Worm (Caenorhabditis elegans) whole organism, late embryonic: ENCODE data around the gene F31F4.11.

Source experiments
- C08G9.2 ChIP-seq: sonication (generic microtip); optimal IDR thresholded peaks from 2 replicates; lab custom pipeline; 2016; ENCODE audit warnings: mild to moderate bottlenecking, missing genetic modification characterization, moderate library complexity, missing compliant biosample characterization
- K09A11.1 ChIP-seq: sonication (generic microtip); optimal IDR thresholded peaks from 2 replicates; lab custom pipeline; 2017; ENCODE audit warnings: antibody characterized with exemption, mild to moderate bottlenecking, missing genetic modification characterization, missing compliant biosample characterization; ENCODE audit not compliant: insufficient read depth
- T23F11.4 ChIP-seq: fragments of 200-800 bp; sonication (Bioruptor generic); optimal IDR thresholded peaks from 2 replicates; lab custom pipeline; 2018; ENCODE audit warnings: mild to moderate bottlenecking, missing genetic modification characterization, missing compliant biosample characterization
- ahr-1 ChIP-seq: sonication (generic microtip); optimal IDR thresholded peaks from 2 replicates; lab custom pipeline; 2016; ENCODE audit warnings: missing genetic modification characterization, missing compliant biosample characterization
- ama-1 ChIP-seq: fragments of 150-350 bp; optimal IDR thresholded peaks from 2 replicates; lab custom pipeline; 2014
- ceh-19 ChIP-seq: fragments of 200-800 bp; sonication (Bioruptor generic); optimal IDR thresholded peaks from 2 replicates; lab custom pipeline; 2018; ENCODE audit warnings: mild to moderate bottlenecking, missing genetic modification characterization, missing compliant biosample characterization
- ceh-2 ChIP-seq: sonication (generic microtip); optimal IDR thresholded peaks from 2 replicates; lab custom pipeline; 2016; ENCODE audit warnings: missing genotype, missing genetic modification characterization, missing compliant biosample characterization
- ceh-22 ChIP-seq: sonication (generic microtip); optimal IDR thresholded peaks from 2 replicates; lab custom pipeline; 2017; ENCODE audit warnings: missing biosample characterization, missing genetic modification characterization
- ceh-24 ChIP-seq: sonication (generic microtip); optimal IDR thresholded peaks from 2 replicates; lab custom pipeline; 2016; ENCODE audit warnings: mild to moderate bottlenecking, missing genetic modification characterization, missing compliant biosample characterization
- ceh-30 ChIP-seq: fragments of 150-350 bp; optimal IDR thresholded peaks from 2 replicates; lab custom pipeline; 2014; ENCODE audit warnings: missing biosample characterization, missing genetic modification characterization
- ceh-34 ChIP-seq: sonication (generic microtip); optimal IDR thresholded peaks from 2 replicates; lab custom pipeline; 2016; ENCODE audit warnings: mild to moderate bottlenecking, missing genetic modification characterization, missing compliant biosample characterization
- ceh-48 ChIP-seq: sonication (generic microtip); optimal IDR thresholded peaks from 2 replicates; lab custom pipeline; 2016; ENCODE audit warnings: missing genetic modification characterization, inconsistent platforms, missing compliant biosample characterization
- ceh-9 ChIP-seq: sonication (generic microtip); optimal IDR thresholded peaks from 2 replicates; lab custom pipeline; 2016; ENCODE audit warnings: mild to moderate bottlenecking, missing genetic modification characterization, inconsistent platforms, missing compliant biosample characterization
- dmd-4 ChIP-seq: sonication (generic microtip); optimal IDR thresholded peaks from 2 replicates; lab custom pipeline; 2016; ENCODE audit warnings: borderline replicate concordance, missing genetic modification characterization, missing compliant biosample characterization
- elt-4 ChIP-seq: sonication (generic microtip); optimal IDR thresholded peaks from 2 replicates; lab custom pipeline; 2016; ENCODE audit warnings: missing genetic modification characterization, missing compliant biosample characterization
- ets-4 ChIP-seq: sonication (generic microtip); optimal IDR thresholded peaks from 2 replicates; lab custom pipeline; 2016; ENCODE audit warnings: missing genetic modification characterization, missing compliant biosample characterization
- fkh-10 ChIP-seq: fragments of 150-350 bp; optimal IDR thresholded peaks from 2 replicates; lab custom pipeline; 2014; ENCODE audit warnings: missing biosample characterization, missing genetic modification reagents, missing genetic modification characterization
- fkh-6 ChIP-seq: sonication (generic microtip); optimal IDR thresholded peaks from 2 replicates; lab custom pipeline; 2016; ENCODE audit warnings: missing genetic modification characterization, missing compliant biosample characterization
- hlh-15 ChIP-seq: sonication (generic microtip); optimal IDR thresholded peaks from 2 replicates; lab custom pipeline; 2016; ENCODE audit warnings: missing genetic modification characterization, missing compliant biosample characterization
- hlh-8 ChIP-seq: sonication (generic microtip); optimal IDR thresholded peaks from 2 replicates; lab custom pipeline; 2016; ENCODE audit warnings: missing genotype, missing genetic modification characterization, missing compliant biosample characterization
- lim-6 ChIP-seq: sonication (generic microtip); optimal IDR thresholded peaks from 2 replicates; lab custom pipeline; 2016; ENCODE audit warnings: missing genetic modification characterization, missing compliant biosample characterization
- mec-3 ChIP-seq: sonication (generic microtip); optimal IDR thresholded peaks from 2 replicates; lab custom pipeline; 2016; ENCODE audit warnings: borderline replicate concordance, missing genetic modification characterization, missing compliant biosample characterization
- nfya-1 ChIP-seq: sonication (generic microtip); optimal IDR thresholded peaks from 2 replicates; lab custom pipeline; 2017; ENCODE audit warnings: missing genetic modification characterization, mild to moderate bottlenecking, missing compliant biosample characterization, antibody characterized with exemption, moderate library complexity
- nhr-232 ChIP-seq: sonication (generic microtip); optimal IDR thresholded peaks from 2 replicates; lab custom pipeline; 2016; ENCODE audit warnings: missing genetic modification characterization, missing compliant biosample characterization
- npax-4 ChIP-seq: sonication (generic microtip); optimal IDR thresholded peaks from 2 replicates; lab custom pipeline; 2016; ENCODE audit warnings: missing genetic modification characterization, missing compliant biosample characterization
- pat-9 ChIP-seq: fragments of 200-800 bp; sonication (Bioruptor generic); optimal IDR thresholded peaks from 2 replicates; lab custom pipeline; 2018; ENCODE audit warnings: mild to moderate bottlenecking, missing genetic modification characterization, moderate library complexity, missing compliant biosample characterization
- pax-1 ChIP-seq: fragments of 150-350 bp; optimal IDR thresholded peaks from 2 replicates; lab custom pipeline; 2014; ENCODE audit warnings: missing biosample characterization, missing genetic modification characterization
- pha-2 ChIP-seq: sonication (generic microtip); optimal IDR thresholded peaks from 2 replicates; lab custom pipeline; 2017; ENCODE audit warnings: mild to moderate bottlenecking, missing genetic modification characterization, missing compliant biosample characterization
- pha-4 ChIP-seq: fragments of 150-350 bp; optimal IDR thresholded peaks from 2 replicates; lab custom pipeline; 2018; ENCODE audit warnings: missing biosample characterization, missing genetic modification reagents, missing genetic modification characterization
- sdc-2 ChIP-seq: sonication (generic microtip); optimal IDR thresholded peaks from 2 replicates; lab custom pipeline; 2016; ENCODE audit warnings: missing genotype, missing genetic modification characterization, missing compliant biosample characterization
- syd-9 ChIP-seq: sonication (generic microtip); optimal IDR thresholded peaks from 2 replicates; lab custom pipeline; 2016; ENCODE audit warnings: mild to moderate bottlenecking, missing genetic modification characterization, moderate library complexity, missing compliant biosample characterization
- tbx-2 ChIP-seq: sonication (generic microtip); optimal IDR thresholded peaks from 2 replicates; lab custom pipeline; 2016; ENCODE audit warnings: missing genetic modification characterization, missing compliant biosample characterization
- ttx-3 ChIP-seq: sonication (generic microtip); optimal IDR thresholded peaks from 2 replicates; lab custom pipeline; 2016; ENCODE audit warnings: missing genetic modification reagents, missing genetic modification characterization, missing compliant biosample characterization
- unc-55 ChIP-seq: sonication (generic microtip); optimal IDR thresholded peaks from 2 replicates; lab custom pipeline; 2017; ENCODE audit warnings: missing biosample characterization, missing genetic modification reagents, missing genetic modification characterization
- unc-86 ChIP-seq: sonication (generic microtip); optimal IDR thresholded peaks from 2 replicates; lab custom pipeline; 2016; ENCODE audit warnings: missing genetic modification characterization, missing compliant biosample characterization
- zip-5 ChIP-seq: sonication (generic microtip); optimal IDR thresholded peaks from 2 replicates; lab custom pipeline; 2016; ENCODE audit warnings: missing genetic modification characterization, missing compliant biosample characterization

Gene F31F4.11

DNA sequence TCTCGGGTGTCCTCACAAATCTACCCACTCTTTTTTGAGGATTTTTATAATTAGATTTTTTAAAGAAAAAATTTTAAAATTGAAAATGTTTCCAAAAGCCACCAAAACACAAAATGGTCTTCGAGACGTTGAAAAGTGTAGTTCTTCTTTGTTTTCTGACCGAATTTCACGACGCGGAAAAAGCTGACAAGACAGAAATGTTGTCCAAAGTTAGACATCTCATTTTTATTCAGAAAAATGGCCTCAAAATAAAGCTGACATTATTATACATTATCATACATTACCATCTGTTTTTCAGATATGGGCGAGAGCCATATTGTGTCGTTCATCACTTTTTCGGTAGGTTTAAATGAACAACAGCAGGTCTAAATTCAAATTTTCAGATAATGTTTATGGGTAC is 15.4 kb upstream of the F31F4.11 start, which contains the start of gene srx-22:
TSS of gene srx-22 (plus strand) at position 301 of the 400 bp plus-strand sequence.
- TF ChIP-seq pha-2 (tag; lab: Kevin White, UChicago): no peak
- TF ChIP-seq pat-9 (tag; lab: Kevin White, UChicago): no peak
- no peak for TF ChIP-seq C08G9.2 (tag; lab: Kevin White, UChicago)
- no peak for TF ChIP-seq unc-86 (tag; lab: Kevin White, UChicago)
- TF ChIP-seq ceh-30 (tag; lab: Kevin White, UChicago): no peak
- no peak for TF ChIP-seq zip-5 (tag; lab: Kevin White, UChicago)
- no peak for TF ChIP-seq dmd-4 (tag; lab: Kevin White, UChicago)
- TF ChIP-seq K09A11.1: no peak
- no peak for TF ChIP-seq ceh-24 (tag; lab: Kevin White, UChicago)
- no peak for TF ChIP-seq syd-9
- no peak for TF ChIP-seq pax-1
- no peak for TF ChIP-seq nfya-1 (tag; lab: Kevin White, UChicago)
- TF ChIP-seq hlh-8 (tag; lab: Kevin White, UChicago): no peak
- no peak for TF ChIP-seq ttx-3 (tag; lab: Kevin White, UChicago)

DNA sequence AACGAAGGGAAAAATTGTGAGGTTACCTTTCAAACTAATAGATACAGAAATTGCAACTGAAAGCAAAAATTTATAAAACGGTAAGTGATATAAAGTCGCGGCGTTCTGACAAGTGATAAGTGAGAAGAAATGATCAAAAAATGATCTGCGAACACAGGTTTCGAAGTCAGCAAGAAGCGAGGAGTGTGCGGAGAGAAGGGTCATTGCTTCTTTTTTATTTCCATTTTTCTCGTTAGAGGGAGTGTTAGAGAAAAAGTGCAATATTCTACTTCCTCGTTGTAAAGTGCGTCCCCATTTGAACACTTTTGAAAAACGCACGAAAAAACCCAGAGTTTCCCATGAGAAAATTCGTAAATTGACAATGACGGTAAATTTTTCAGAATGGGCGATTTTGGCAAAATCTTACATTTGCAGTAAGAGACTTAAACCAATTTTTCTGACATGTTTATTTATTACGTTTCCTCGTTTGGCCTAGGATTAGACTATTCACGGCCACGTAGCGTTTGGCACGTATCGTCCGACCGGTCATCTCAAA is 12.4 kb upstream of the F31F4.11 start, which contains the start of the genes fbxa-72 and srx-21:
TSS of gene fbxa-72 (minus strand) at position 204 of the 535 bp plus-strand sequence.
TSS of gene srx-21 (plus strand) at position 485 of the 535 bp plus-strand sequence.
- TF ChIP-seq tbx-2 (tag; lab: Kevin White, UChicago) (no peak), syd-9 (no peak), hlh-15 (tag; lab: Kevin White, UChicago) (no peak), pat-9 (tag; lab: Kevin White, UChicago) (no peak), unc-86 (tag; lab: Kevin White, UChicago) (no peak), ceh-9 (tag; lab: Kevin White, UChicago) (no peak), ama-1 (lab: Kevin White, UChicago) (no peak)

DNA sequence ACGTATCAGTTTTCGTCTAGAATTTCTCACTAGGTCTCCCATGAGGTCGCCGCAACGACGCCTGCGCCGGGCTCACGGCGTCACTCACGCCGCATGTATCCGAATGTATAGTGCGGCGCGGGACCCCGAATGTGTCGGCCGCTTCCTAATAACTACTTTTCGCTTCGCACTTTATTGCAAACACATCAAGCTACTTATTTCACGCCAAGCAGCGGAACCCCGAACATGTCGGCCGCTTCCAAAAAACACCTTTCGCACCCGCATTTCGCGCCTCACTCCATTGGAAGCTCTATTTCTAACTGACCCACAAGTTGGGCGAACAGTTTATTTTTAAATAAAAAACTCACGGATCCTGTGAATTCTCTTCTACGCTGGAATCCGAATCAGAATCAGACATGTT is 11.9 kb upstream of the F31F4.11 start:
- TF ChIP-seq ama-1 (lab: Kevin White, UChicago) (no peak), zip-5 (tag; lab: Kevin White, UChicago) (no peak), pat-9 (tag; lab: Kevin White, UChicago) (no peak), ceh-2 (tag; lab: Kevin White, UChicago) (no peak), npax-4 (tag; lab: Kevin White, UChicago) (no peak), ceh-9 (tag; lab: Kevin White, UChicago) (no peak), pha-4 (tag; lab: Kevin White, UChicago) (no peak), fkh-6 (tag; lab: Kevin White, UChicago) (no peak), pax-1 (no peak), syd-9 (no peak), T23F11.4 (GFP tag; lab: Kevin White, UChicago) (no peak)

DNA sequence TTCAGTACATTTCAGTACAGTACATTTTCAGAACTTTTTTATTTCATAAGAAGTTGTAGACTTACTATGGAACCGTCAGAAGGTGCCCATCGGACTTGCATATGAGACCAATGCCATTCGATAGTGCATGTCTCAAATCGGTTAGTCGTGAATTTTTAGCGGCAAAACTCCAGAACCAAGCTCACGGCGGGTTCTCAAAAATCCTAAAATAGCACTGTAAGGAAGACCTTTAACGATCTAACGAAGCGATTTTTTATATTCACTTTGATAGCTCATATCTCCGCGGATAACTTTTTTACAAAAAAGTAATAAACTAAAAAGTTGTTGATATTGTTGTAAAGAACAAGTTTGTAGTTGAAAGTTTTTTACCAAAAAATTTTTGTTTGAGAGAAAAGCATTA is 10.0 kb upstream of the F31F4.11 start, which contains the start of gene sru-25:
TSS of gene sru-25 (minus strand) at position 101 of the 400 bp plus-strand sequence.
- TF ChIP-seq unc-86 (tag; lab: Kevin White, UChicago) (no peak), elt-4 (tag; lab: Kevin White, UChicago) (no peak), unc-55 (GFP tag; lab: Kevin White, UChicago) (no peak), sdc-2 (tag; lab: Kevin White, UChicago) (no peak), lim-6 (tag; lab: Kevin White, UChicago) (no peak), ceh-34 (tag; lab: Kevin White, UChicago) (no peak), ceh-19 (GFP tag; lab: Kevin White, UChicago) (no peak), nhr-232 (tag; lab: Kevin White, UChicago) (no peak), fkh-10 (GFP tag; lab: Kevin White, UChicago) (no peak)

DNA sequence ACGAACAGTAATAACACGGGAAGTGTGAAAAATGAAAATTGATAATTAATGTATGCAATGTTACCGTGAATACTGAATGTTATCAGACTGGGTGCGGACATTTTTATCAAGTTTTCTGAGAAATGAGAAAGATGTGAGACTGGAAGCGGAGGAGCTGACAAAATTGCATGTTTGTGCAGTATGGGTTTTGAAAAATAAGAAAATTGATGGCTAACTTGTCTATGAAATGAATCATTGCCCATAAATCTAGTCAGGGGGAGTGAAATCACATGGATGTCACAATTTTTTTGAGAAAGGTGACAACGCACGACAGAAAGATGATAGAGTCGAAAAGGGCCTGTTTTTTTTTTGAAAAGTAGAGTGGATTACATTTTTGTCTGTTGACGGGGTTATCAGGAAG is 7.1 kb upstream of the F31F4.11 start, which contains the start of gene sru-24:
TSS of gene sru-24 (minus strand) at position 101 of the 400 bp plus-strand sequence.
- TF ChIP-seq ttx-3 (tag; lab: Kevin White, UChicago): no peak
- TF ChIP-seq mec-3 (tag; lab: Kevin White, UChicago): no peak
- TF ChIP-seq ceh-48: no peak
- TF ChIP-seq nfya-1 (tag; lab: Kevin White, UChicago): no peak
- TF ChIP-seq npax-4 (tag; lab: Kevin White, UChicago): no peak
- no peak for TF ChIP-seq ceh-22 (tag; lab: Kevin White, UChicago)
- no peak for TF ChIP-seq nhr-232 (tag; lab: Kevin White, UChicago)
- no peak for TF ChIP-seq ahr-1 (tag; lab: Kevin White, UChicago)
- no peak for TF ChIP-seq ets-4 (tag; lab: Kevin White, UChicago)
- no peak for TF ChIP-seq hlh-15 (tag; lab: Kevin White, UChicago)
- TF ChIP-seq ceh-9 (tag; lab: Kevin White, UChicago): no peak
- no peak for TF ChIP-seq fkh-6 (tag; lab: Kevin White, UChicago)
